Worm (Caenorhabditis elegans): Measurements from ENCODE around the gene F07C3.16.

DNA sequence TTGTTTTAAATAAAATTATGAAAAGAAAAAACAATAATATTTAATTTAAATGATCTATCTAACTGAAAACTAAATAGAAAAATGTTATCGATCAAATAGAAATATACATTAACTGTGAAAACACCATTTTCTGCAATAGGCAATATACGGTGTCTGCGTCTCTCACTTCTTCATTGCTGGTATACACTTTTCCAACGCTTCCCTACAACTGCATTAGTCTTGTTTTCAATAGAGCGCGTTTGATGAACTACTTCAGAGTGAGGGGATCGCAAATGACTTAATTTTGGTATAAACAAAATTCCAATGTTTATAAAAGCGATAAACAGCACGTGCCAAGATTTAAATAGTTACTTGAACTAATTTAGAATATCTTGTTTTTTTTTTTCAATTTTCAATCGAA lies 44.9 kb downstream of the F07C3.16 start:
- no peak for TF ChIP-seq hmg-4 (GFP tag; optimal IDR thresholded peaks at IDR 0.05)
- no peak for TF ChIP-seq ama-1 (optimal IDR thresholded peaks at IDR 0.05)
- no peak for TF ChIP-seq B0310.2 (tag; optimal IDR thresholded peaks at IDR 0.05)
- TF ChIP-seq tbx-37 (GFP tag; conservative IDR thresholded peaks at IDR 0.05) = no peak

Data from whole organism, early embryonic.